Worm (Caenorhabditis elegans) whole organism, L2 larva: Measurements from ENCODE around the gene C29E4.15.
A peak's percentile ranks its signal among the peaks of the same experiment; 100 is the strongest.

ENCODE experiments used
- R02D3.7 ChIP-seq: fragments of 150-350 bp; optimal IDR thresholded peaks from 2 replicates; lab custom pipeline; 2014; ENCODE audit warnings: missing biosample characterization, missing genetic modification characterization
- aly-2 ChIP-seq: fragments of 150-350 bp; optimal IDR thresholded peaks from 2 replicates; lab custom pipeline; 2014; ENCODE audit warnings: missing biosample characterization, missing genetic modification characterization
- ama-1 ChIP-seq: fragments of 150-350 bp; optimal IDR thresholded peaks from 2 replicates; lab custom pipeline; 2018; ENCODE audit warnings: inconsistent platforms
- egl-27 ChIP-seq: sonication (generic microtip); optimal IDR thresholded peaks from 3 replicates; lab custom pipeline; 2017; ENCODE audit warnings: missing biosample characterization, missing genetic modification reagents, missing genetic modification characterization
- mdl-1 ChIP-seq, 2 experiments: fragments of 150-350 bp in 1 of 2; sonication (generic microtip) in 1 of 2; optimal IDR thresholded peaks; 2 replicates each; lab custom pipeline; 2017; ENCODE audit warnings: missing biosample characterization in 2 of 2, missing genetic modification characterization in 2 of 2
- nhr-10 ChIP-seq: sonication (generic microtip); optimal IDR thresholded peaks from 2 replicates; lab custom pipeline; 2017; ENCODE audit warnings: missing biosample characterization, missing genetic modification characterization
- nhr-77 ChIP-seq: fragments of 150-350 bp; optimal IDR thresholded peaks from 2 replicates; lab custom pipeline; 2014; ENCODE audit warnings: missing biosample characterization, missing genetic modification characterization
- skn-1 ChIP-seq: sonication (generic microtip); optimal IDR thresholded peaks from 2 replicates; lab custom pipeline; 2017; ENCODE audit warnings: missing biosample characterization, missing genetic modification characterization
- snpc-4 ChIP-seq: fragments of 150-350 bp; optimal IDR thresholded peaks from 2 replicates; lab custom pipeline; 2014; ENCODE audit warnings: missing biosample characterization, missing genetic modification characterization
- unc-39 ChIP-seq: fragments of 150-350 bp; optimal IDR thresholded peaks from 2 replicates; lab custom pipeline; 2014; ENCODE audit warnings: missing biosample characterization, missing genetic modification characterization
- unc-62 ChIP-seq: fragments of 150-350 bp; optimal IDR thresholded peaks from 2 replicates; lab custom pipeline; 2014; ENCODE audit warnings: missing biosample characterization, missing genetic modification reagents, missing genetic modification characterization

ce11 chrIII:7973201-7973767, 20.9 kb downstream of the C29E4.15 start, which contains the start of the genes eef-1B.1 and aco-2:
- TF ChIP-seq nhr-77 (tag; lab: Kevin White, UChicago), result peak; percentile 80
- TF ChIP-seq unc-39 (tag; lab: Kevin White, UChicago), result no peak
- TF ChIP-seq nhr-10 (tag; lab: Kevin White, UChicago), result no peak
- no peak for TF ChIP-seq ama-1 (lab: Kevin White, UChicago)
- no peak for TF ChIP-seq aly-2 (tag; lab: Kevin White, UChicago)
- TF ChIP-seq unc-62 (GFP tag; lab: Kevin White, UChicago), result peak; percentile 26
- peak in 1 of 2 experiments; percentile 61 for TF ChIP-seq mdl-1 (tag; optimal IDR thresholded peaks at IDR 0.05; lab: Kevin White, UChicago)
- TF ChIP-seq R02D3.7, result peak; percentile 50
- peak; percentile 87 for TF ChIP-seq egl-27 (tag; lab: Kevin White, UChicago)
- peak; percentile 52 for TF ChIP-seq skn-1
- peak; percentile 73 for TF ChIP-seq snpc-4
